Fruit fly (Drosophila melanogaster) whole organism, embryonic: ENCODE results near the gene wwk.

ENCODE experiments used
- ATbp ChIP-seq: fragments of 200-800 bp; sonication (Bioruptor generic); optimal IDR thresholded peaks from 2 replicates; lab custom pipeline; 2017; ENCODE audit warnings: missing biosample characterization, mild to moderate bottlenecking, missing genetic modification characterization, missing genetic modification reagents
- Asciz ChIP-seq: fragments of 200-800 bp; sonication (Bioruptor generic); optimal IDR thresholded peaks from 2 replicates; lab custom pipeline; 2017; ENCODE audit warnings: missing biosample characterization, mild to moderate bottlenecking, missing genetic modification characterization, missing genetic modification reagents
- B-H2 ChIP-seq: fragments of 200-800 bp; sonication (Bioruptor generic); optimal IDR thresholded peaks from 2 replicates; lab custom pipeline; 2018; ENCODE audit warnings: missing biosample characterization, mild to moderate bottlenecking, missing genetic modification characterization
- CG10654 ChIP-seq: fragments of 200-800 bp; sonication (Bioruptor generic); optimal IDR thresholded peaks from 2 replicates; lab custom pipeline; 2016; ENCODE audit warnings: missing biosample characterization, missing genetic modification characterization
- CG11560 ChIP-seq: fragments of 200-800 bp; sonication (Bioruptor generic); IDR thresholded peaks from 3 replicates; pipeline ENCODE4 v1.3.6; 2022; ENCODE audit warnings: missing biosample characterization, missing genetic modification characterization
- CG13287 ChIP-seq: fragments of 200-800 bp; sonication (Bioruptor generic); IDR thresholded peaks from 2 replicates; pipeline ENCODE4 v1.3.6; 2022; ENCODE audit warnings: missing biosample characterization, missing genetic modification characterization; ENCODE audit not compliant: partially characterized antibody
- CG13894 ChIP-seq: fragments of 200-800 bp; sonication (Bioruptor generic); optimal IDR thresholded peaks from 3 replicates; lab custom pipeline; 2018; ENCODE audit warnings: missing biosample characterization, mild to moderate bottlenecking, missing genetic modification characterization, moderate library complexity
- CG1529 ChIP-seq: fragments of 200-800 bp; sonication (Bioruptor generic); optimal IDR thresholded peaks from 3 replicates; lab custom pipeline; 2018; ENCODE audit warnings: missing biosample characterization, missing genetic modification characterization
- CG15601 ChIP-seq: fragments of 200-800 bp; sonication (Bioruptor generic); optimal IDR thresholded peaks from 3 replicates; lab custom pipeline; 2019; ENCODE audit warnings: missing biosample characterization, mild to moderate bottlenecking, missing genetic modification characterization, moderate library complexity
- CG17361 ChIP-seq: fragments of 200-800 bp; sonication (Bioruptor generic); IDR thresholded peaks from 3 replicates; pipeline ENCODE4 v1.3.6; 2022; ENCODE audit warnings: missing biosample characterization, missing genetic modification characterization
- CG17829 ChIP-seq: fragments of 200-800 bp; optimal IDR thresholded peaks from 2 replicates; lab custom pipeline; 2019; ENCODE audit warnings: missing biosample characterization, mild to moderate bottlenecking, missing genetic modification characterization, moderate library complexity
- CG18619 ChIP-seq: fragments of 200-800 bp; sonication (Bioruptor generic); optimal IDR thresholded peaks from 3 replicates; lab custom pipeline; 2017; ENCODE audit warnings: missing biosample characterization, mild to moderate bottlenecking, missing genetic modification characterization
- CG2116 ChIP-seq: fragments of 200-800 bp; sonication (Bioruptor generic); optimal IDR thresholded peaks from 3 replicates; lab custom pipeline; 2018; ENCODE audit warnings: missing biosample characterization, mild to moderate bottlenecking, missing genetic modification characterization
- CG3838 ChIP-seq: fragments of 200-800 bp; sonication (Bioruptor generic); optimal IDR thresholded peaks from 3 replicates; lab custom pipeline; 2016; ENCODE audit warnings: missing biosample characterization, missing genetic modification characterization
- CG6791 ChIP-seq: fragments of 200-800 bp; sonication (Bioruptor generic); IDR thresholded peaks from 3 replicates; pipeline ENCODE4 v1.3.6; 2022; ENCODE audit warnings: missing biosample characterization, missing genetic modification characterization; ENCODE audit not compliant: partially characterized antibody
- CG8281 ChIP-seq: fragments of 200-800 bp; sonication (Bioruptor generic); optimal IDR thresholded peaks from 2 replicates; lab custom pipeline; 2018; ENCODE audit warnings: missing biosample characterization, mild to moderate bottlenecking, missing genetic modification characterization, moderate library complexity
- CTCF ChIP-seq: fragments of 200-800 bp; sonication (Bioruptor generic); optimal IDR thresholded peaks from 2 replicates; lab custom pipeline; 2017; ENCODE audit warnings: missing biosample characterization, mild to moderate bottlenecking, missing genetic modification characterization, moderate library complexity
- Dad ChIP-seq: fragments of 200-800 bp; sonication (Bioruptor generic); optimal IDR thresholded peaks from 3 replicates; lab custom pipeline; 2016; ENCODE audit warnings: missing biosample characterization, missing genetic modification characterization
- Dll ChIP-seq: fragments of 200-800 bp; sonication (Bioruptor generic); IDR thresholded peaks from 4 replicates; pipeline ENCODE4 v1.3.6; 2022; ENCODE audit warnings: missing biosample characterization, missing genetic modification characterization; ENCODE audit not compliant: partially characterized antibody
- Drgx ChIP-seq: fragments of 200-800 bp; sonication (Bioruptor generic); IDR thresholded peaks from 2 replicates; pipeline ENCODE4 v1.3.6; 2022; ENCODE audit warnings: missing biosample characterization, missing genetic modification characterization
- Eip74EF ChIP-seq, 2 experiments: fragments of 200-800 bp in 1 of 2; fragments of >200 bp in 1 of 2; sonication (Bioruptor generic) in 1 of 2; optimal IDR thresholded peaks; 2 replicates each; lab custom pipeline; 2017 to 2019; ENCODE audit warnings: missing biosample characterization in 2 of 2, missing genetic modification characterization in 2 of 2, mild to moderate bottlenecking in 1 of 2, moderate library complexity in 1 of 2
- Hand ChIP-seq: fragments of 200-800 bp; sonication (Bioruptor generic); optimal IDR thresholded peaks from 2 replicates; lab custom pipeline; 2017; ENCODE audit warnings: mild to moderate bottlenecking, missing biosample characterization, missing genetic modification reagents, missing genetic modification characterization
- Hr51 ChIP-seq, 2 experiments: fragments of 200-800 bp; sonication (Bioruptor generic); optimal IDR thresholded peaks; 2 replicates in 1 of 2; 3 replicates in 1 of 2; lab custom pipeline; 2016 to 2018; ENCODE audit warnings: missing biosample characterization in 2 of 2, missing genetic modification characterization in 2 of 2, mild to moderate bottlenecking in 1 of 2, moderate library complexity in 1 of 2
- Jarid2 ChIP-seq: fragments of 200-800 bp; sonication (Bioruptor generic); optimal IDR thresholded peaks from 3 replicates; lab custom pipeline; 2017; ENCODE audit warnings: mild to moderate bottlenecking, missing biosample characterization, missing genetic modification reagents, missing genetic modification characterization
- Lhr ChIP-seq: fragments of 200-800 bp; sonication (Bioruptor generic); optimal IDR thresholded peaks from 3 replicates; lab custom pipeline; 2017; ENCODE audit warnings: mild to moderate bottlenecking, missing biosample characterization, missing genetic modification reagents, missing genetic modification characterization
- Lpt ChIP-seq: fragments of >200 bp; optimal IDR thresholded peaks from 2 replicates; lab custom pipeline; 2018; ENCODE audit warnings: missing biosample characterization, missing genetic modification characterization
- MBD-R2 ChIP-seq: fragments of 200-800 bp; sonication (Bioruptor generic); IDR thresholded peaks from 2 replicates; pipeline ENCODE4 v1.3.6; 2022; ENCODE audit warnings: missing biosample characterization, missing genetic modification characterization
- Mad ChIP-seq: fragments of 200-800 bp; sonication (Bioruptor generic); optimal IDR thresholded peaks from 2 replicates; lab custom pipeline; 2016; ENCODE audit warnings: missing biosample characterization, missing genetic modification characterization
- NC2β ChIP-seq: fragments of 200-800 bp; sonication (Bioruptor generic); optimal IDR thresholded peaks from 2 replicates; lab custom pipeline; 2016; ENCODE audit warnings: missing biosample characterization, missing genetic modification characterization
- Nf-YC ChIP-seq: fragments of 200-800 bp; optimal IDR thresholded peaks from 3 replicates; lab custom pipeline; 2019; ENCODE audit warnings: missing biosample characterization, mild to moderate bottlenecking, missing genetic modification characterization, moderate library complexity
- Opbp ChIP-seq: fragments of 200-800 bp; sonication (Bioruptor generic); IDR thresholded peaks from 3 replicates; pipeline ENCODE4 v1.3.6; 2022; ENCODE audit warnings: missing biosample characterization, missing genetic modification characterization; ENCODE audit not compliant: partially characterized antibody
- Rfx ChIP-seq: fragments of 200-800 bp; sonication (Bioruptor generic); IDR thresholded peaks from 2 replicates; pipeline ENCODE4 v1.3.6; 2022; ENCODE audit warnings: missing biosample characterization, missing genetic modification characterization
- Spps ChIP-seq: fragments of 200-800 bp; sonication (Bioruptor generic); optimal IDR thresholded peaks from 2 replicates; lab custom pipeline; 2018; ENCODE audit warnings: missing biosample characterization, mild to moderate bottlenecking, missing genetic modification characterization
- Sry-δ ChIP-seq: fragments of 200-800 bp; sonication (Bioruptor generic); optimal IDR thresholded peaks from 2 replicates; lab custom pipeline; 2016; ENCODE audit warnings: missing biosample characterization, missing genetic modification characterization
- Stat92E ChIP-seq, 3 experiments: fragments of >200 bp in 2 of 3; fragments of 200-800 bp in 1 of 3; sonication (Bioruptor generic) in 1 of 3; optimal IDR thresholded peaks; 2 replicates each; lab custom pipeline; 2017 to 2019; ENCODE audit warnings: missing biosample characterization in 3 of 3, missing genetic modification characterization in 3 of 3, mild to moderate bottlenecking in 1 of 3, moderate library complexity in 1 of 3
- bigmax ChIP-seq: fragments of 200-800 bp; sonication (Bioruptor generic); optimal IDR thresholded peaks from 2 replicates; lab custom pipeline; 2018; ENCODE audit warnings: missing biosample characterization, mild to moderate bottlenecking, missing genetic modification characterization
- exex ChIP-seq: fragments of 200-800 bp; sonication (Bioruptor generic); optimal IDR thresholded peaks from 4 replicates; lab custom pipeline; 2018; ENCODE audit warnings: missing biosample characterization, mild to moderate bottlenecking, missing genetic modification characterization, moderate library complexity
- gro ChIP-seq: fragments of 200-800 bp; sonication (Bioruptor generic); optimal IDR thresholded peaks from 2 replicates; lab custom pipeline; 2016; ENCODE audit warnings: missing biosample characterization, missing genetic modification characterization
- gsb-n ChIP-seq: fragments of 200-800 bp; sonication (Bioruptor generic); optimal IDR thresholded peaks from 3 replicates; lab custom pipeline; 2018; ENCODE audit warnings: missing biosample characterization, mild to moderate bottlenecking, missing genetic modification characterization
- hb ChIP-seq: fragments of 200-800 bp; sonication (Bioruptor generic); IDR thresholded peaks from 3 replicates; pipeline ENCODE4 v1.3.6; 2022; ENCODE audit warnings: missing biosample characterization, missing genetic modification characterization; ENCODE audit not compliant: partially characterized antibody
- her ChIP-seq: fragments of 200-800 bp; sonication (Bioruptor generic); optimal IDR thresholded peaks from 2 replicates; lab custom pipeline; 2016; ENCODE audit warnings: missing biosample characterization, missing genetic modification characterization
- kah ChIP-seq: fragments of 200-800 bp; sonication (Bioruptor generic); optimal IDR thresholded peaks from 2 replicates; lab custom pipeline; 2018; ENCODE audit warnings: missing biosample characterization, mild to moderate bottlenecking, missing genetic modification characterization
- lab ChIP-seq: fragments of 200-800 bp; sonication (Bioruptor generic); optimal IDR thresholded peaks from 3 replicates; lab custom pipeline; 2017; ENCODE audit warnings: missing biosample characterization, missing genetic modification characterization, mild to moderate bottlenecking, moderate library complexity, missing genetic modification reagents
- peb ChIP-seq: fragments of 200-800 bp; sonication (Bioruptor generic); IDR thresholded peaks from 2 replicates; pipeline ENCODE4 v1.3.6; 2022; ENCODE audit warnings: missing biosample characterization, missing genetic modification characterization
- tna ChIP-seq: fragments of 200-800 bp; sonication (Bioruptor generic); IDR thresholded peaks from 2 replicates; pipeline ENCODE4 v1.3.6; 2022; ENCODE audit warnings: missing biosample characterization, missing genetic modification characterization; ENCODE audit not compliant: partially characterized antibody
- unpg ChIP-seq: fragments of 200-800 bp; sonication (Bioruptor generic); optimal IDR thresholded peaks from 3 replicates; lab custom pipeline; 2018; ENCODE audit warnings: missing biosample characterization, mild to moderate bottlenecking, missing genetic modification characterization, moderate library complexity
- z ChIP-seq: fragments of 200-800 bp; sonication (Bioruptor generic); IDR thresholded peaks from 3 replicates; pipeline ENCODE4 v1.3.6; 2022; ENCODE audit warnings: missing biosample characterization, missing genetic modification characterization

wwk gene

dm6 chr2L:15057225-15058117, 17.1 kb upstream of the wwk start, which contains the start of gene ck (continued):
- TF ChIP-seq hb (GFP tag; lab: Robert Waterston, UW) (peak; percentile 78), unpg (GFP tag; lab: Kevin White, UChicago) (no peak), CTCF (GFP tag; lab: Kevin White, UChicago) (no peak), CG8281 (tag; lab: Kevin White, UChicago) (no peak), her (GFP tag; lab: Kevin White, UChicago) (no peak), kah (GFP tag; lab: Kevin White, UChicago) (peak; percentile 70), MBD-R2 (GFP tag; lab: Robert Waterston, UW) (peak; percentile 57), Hr51 (GFP tag; optimal IDR thresholded peaks at IDR 0.05; lab: Kevin White, UChicago) (no peak), CG13287 (peak; percentile 74), Dll (GFP tag; lab: Robert Waterston, UW) (peak; percentile 73; the same call in 2 of the 4 replicates), CG13894 (peak; percentile 23), z (GFP tag; lab: Robert Waterston, UW) (no peak), Dad (GFP tag; lab: Kevin White, UChicago) (no peak), CG17829 (peak; percentile 39), CG18619 (GFP tag; lab: Kevin White, UChicago) (no peak), Rfx (GFP tag; lab: Robert Waterston, UW) (0 out of 2 replicates have a peak, but pooled peaks have one; percentile 7), ATbp (GFP tag; lab: Kevin White, UChicago) (no peak), Hand (GFP tag; lab: Kevin White, UChicago) (no peak), B-H2 (GFP tag; lab: Kevin White, UChicago) (no peak), Spps (tag; lab: Kevin White, UChicago) (no peak), CG6791 (peak; percentile 85), CG3838 (GFP tag; lab: Kevin White, UChicago) (no peak), CG17361 (GFP tag; lab: Robert Waterston, UW) (no peak), Eip74EF (GFP tag; optimal IDR thresholded peaks at IDR 0.05; lab: Kevin White, UChicago) (no peak), Sry-δ (peak; percentile 68), CG11560 (tag; lab: Robert Waterston, UW) (no peak), Jarid2 (peak; percentile 50), gro (GFP tag; lab: Kevin White, UChicago) (no peak), CG10654 (GFP tag; lab: Kevin White, UChicago) (no peak), Opbp (peak; percentile 68; the same call in 2 of the 3 replicates), tna (GFP tag; lab: Robert Waterston, UW) (peak; percentile 77), NC2β (peak; percentile 39), CG1529 (GFP tag; lab: Kevin White, UChicago) (no peak), Mad (GFP tag; lab: Kevin White, UChicago) (no peak), gsb-n (tag; lab: Kevin White, UChicago) (peak; percentile 29), Stat92E (GFP tag; optimal IDR thresholded peaks at IDR 0.05; lab: Kevin White, UChicago) (peak in 1 of 3 experiments; percentile 27), bigmax (GFP tag; lab: Kevin White, UChicago) (no peak), Drgx (GFP tag; lab: Robert Waterston, UW) (no peak), Lpt (GFP tag; lab: Kevin White, UChicago) (no peak), Asciz (GFP tag; lab: Kevin White, UChicago) (no peak), Nf-YC (no peak), CG2116 (peak; percentile 77), Lhr (GFP tag; lab: Kevin White, UChicago) (peak; percentile 82), exex (tag; lab: Kevin White, UChicago) (peak; percentile 2), CG15601 (tag; lab: Kevin White, UChicago) (peak; percentile 1), lab (peak; percentile 9), peb (GFP tag; lab: Robert Waterston, UW) (no peak)
